Worm (Caenorhabditis elegans) whole organism, young adult: ENCODE results near the gene F18E9.1.

Experiments used
- B0261.1 ChIP-seq: sonication (generic microtip); optimal IDR thresholded peaks from 2 replicates; lab custom pipeline; 2016; ENCODE audit warnings: mild to moderate bottlenecking, missing genetic modification characterization, moderate library complexity, missing compliant biosample characterization
- D2030.7 ChIP-seq: fragments of 200-800 bp; sonication (Bioruptor generic); IDR thresholded peaks from 2 replicates; pipeline ENCODE4 v1.3.6; 2022; ENCODE audit warnings: missing genetic modification reagents, missing genetic modification characterization, missing compliant biosample characterization
- F10E7.11 ChIP-seq: sonication (generic microtip); optimal IDR thresholded peaks from 2 replicates; lab custom pipeline; 2017; ENCODE audit warnings: mild to moderate bottlenecking, missing genetic modification characterization, moderate library complexity, missing compliant biosample characterization
- F39B2.1 ChIP-seq: fragments of 200-800 bp; sonication (Bioruptor generic); IDR thresholded peaks from 2 replicates; pipeline ENCODE4 v1.3.6; 2022; ENCODE audit warnings: missing genetic modification reagents, missing genetic modification characterization, missing compliant biosample characterization
- Y53F4B.3 ChIP-seq: fragments of 200-800 bp; sonication (Bioruptor generic); IDR thresholded peaks from 2 replicates; pipeline ENCODE4 v1.3.6; 2022; ENCODE audit warnings: missing genetic modification reagents, missing genetic modification characterization, missing compliant biosample characterization
- Y56A3A.18 ChIP-seq: fragments of 200-800 bp; sonication (Bioruptor generic); IDR thresholded peaks from 2 replicates; pipeline ENCODE4 v1.3.6; 2022; ENCODE audit warnings: missing genetic modification reagents, missing genetic modification characterization, missing compliant biosample characterization
- Y79H2A.3 ChIP-seq: fragments of 200-800 bp; sonication (Bioruptor generic); conservative IDR thresholded peaks from 2 replicates; pipeline ENCODE4 v1.3.6; 2022; ENCODE audit warnings: missing genetic modification reagents, missing genetic modification characterization, missing compliant biosample characterization
- Y95B8A.8 ChIP-seq: fragments of 200-800 bp; sonication (Bioruptor generic); IDR thresholded peaks from 2 replicates; pipeline ENCODE4 v1.3.6; 2022; ENCODE audit warnings: missing genetic modification reagents, missing genetic modification characterization, missing compliant biosample characterization
- atf-7 ChIP-seq: sonication (generic microtip); optimal IDR thresholded peaks from 2 replicates; lab custom pipeline; 2017; ENCODE audit warnings: mild to moderate bottlenecking, missing genetic modification characterization, missing compliant biosample characterization
- athp-1 ChIP-seq: sonication (generic microtip); optimal IDR thresholded peaks from 2 replicates; lab custom pipeline; 2017; ENCODE audit warnings: mild to moderate bottlenecking, missing genetic modification characterization, missing compliant biosample characterization
- attf-3 ChIP-seq: fragments of 200-800 bp; sonication (Bioruptor generic); conservative IDR thresholded peaks from 2 replicates; pipeline ENCODE4 v1.3.6; 2022; ENCODE audit warnings: missing genetic modification reagents, missing genetic modification characterization, missing compliant biosample characterization
- attf-5 ChIP-seq: fragments of 200-800 bp; sonication (Bioruptor generic); optimal IDR thresholded peaks from 2 replicates; lab custom pipeline; 2018; ENCODE audit warnings: mild to moderate bottlenecking, missing genetic modification characterization, missing compliant biosample characterization
- bed-2 ChIP-seq: fragments of 200-800 bp; sonication (Bioruptor generic); IDR thresholded peaks from 2 replicates; pipeline ENCODE4 v1.3.6; 2022; ENCODE audit warnings: missing genetic modification reagents, missing genetic modification characterization, missing compliant biosample characterization
- ccch-3 ChIP-seq: fragments of 200-800 bp; sonication (Bioruptor generic); optimal IDR thresholded peaks from 2 replicates; lab custom pipeline; 2018; ENCODE audit warnings: mild to moderate bottlenecking, missing genetic modification characterization, missing compliant biosample characterization
- ceh-40 ChIP-seq: fragments of 200-800 bp; sonication (Bioruptor generic); IDR thresholded peaks from 2 replicates; pipeline ENCODE4 v1.3.6; 2022; ENCODE audit warnings: missing genetic modification characterization, missing compliant biosample characterization
- ceh-58 ChIP-seq: fragments of 200-800 bp; sonication (Bioruptor generic); IDR thresholded peaks from 2 replicates; pipeline ENCODE4 v1.3.6; 2022; ENCODE audit warnings: missing genetic modification characterization, missing compliant biosample characterization
- ceh-91 ChIP-seq: fragments of 200-800 bp; sonication (Bioruptor generic); IDR thresholded peaks from 2 replicates; pipeline ENCODE4 v1.3.6; 2022; ENCODE audit warnings: missing genetic modification reagents, missing genetic modification characterization, missing compliant biosample characterization
- die-1 ChIP-seq: sonication (generic microtip); optimal IDR thresholded peaks from 2 replicates; lab custom pipeline; 2016; ENCODE audit warnings: missing genotype, mild to moderate bottlenecking, missing genetic modification characterization, missing compliant biosample characterization
- dpl-1 ChIP-seq: fragments of 150-350 bp; optimal IDR thresholded peaks from 2 replicates; lab custom pipeline; 2014; ENCODE audit warnings: missing biosample characterization, missing genetic modification reagents, missing genetic modification characterization
- efl-1 ChIP-seq: fragments of 150-350 bp; optimal IDR thresholded peaks from 2 replicates; lab custom pipeline; 2014; ENCODE audit warnings: missing biosample characterization, missing genetic modification reagents, missing genetic modification characterization
- egl-18 ChIP-seq: fragments of 200-800 bp; sonication (Bioruptor generic); IDR thresholded peaks from 2 replicates; pipeline ENCODE4 v1.3.6; 2022; ENCODE audit warnings: missing genetic modification reagents, missing genetic modification characterization, missing compliant biosample characterization
- egrh-3 ChIP-seq: fragments of 200-800 bp; sonication (Bioruptor generic); IDR thresholded peaks from 2 replicates; pipeline ENCODE4 v1.3.6; 2022; ENCODE audit warnings: missing genetic modification reagents, missing genetic modification characterization, missing compliant biosample characterization
- gei-17 ChIP-seq: fragments of 200-800 bp; sonication (Bioruptor generic); optimal IDR thresholded peaks from 2 replicates; lab custom pipeline; 2018; ENCODE audit warnings: mild to moderate bottlenecking, missing genetic modification characterization, missing compliant biosample characterization
- hrde-1 ChIP-seq: sonication (generic microtip); optimal IDR thresholded peaks from 2 replicates; lab custom pipeline; 2016; ENCODE audit warnings: missing genetic modification characterization, mild to moderate bottlenecking, missing compliant biosample characterization, moderate library complexity, missing genotype, missing genetic modification reagents, borderline replicate concordance
- lin-35 ChIP-seq, 3 experiments: fragments of 150-350 bp in 2 of 3; sonication (generic microtip) in 1 of 3; optimal IDR thresholded peaks; 2 replicates each; lab custom pipeline; 2014 to 2018; ENCODE audit warnings: missing biosample characterization in 3 of 3, missing genetic modification characterization in 3 of 3, missing genetic modification reagents in 3 of 3
- madf-10 ChIP-seq: sonication (generic microtip); optimal IDR thresholded peaks from 2 replicates; lab custom pipeline; 2016; ENCODE audit warnings: mild to moderate bottlenecking, missing genetic modification characterization, missing compliant biosample characterization
- mes-4 ChIP-seq: sonication (generic microtip); optimal IDR thresholded peaks from 2 replicates; lab custom pipeline; 2016; ENCODE audit warnings: missing genotype, missing genetic modification characterization, missing compliant biosample characterization
- mxl-1 ChIP-seq: sonication (generic microtip); optimal IDR thresholded peaks from 2 replicates; lab custom pipeline; 2016; ENCODE audit warnings: missing genetic modification characterization, missing compliant biosample characterization
- nfya-1 ChIP-seq: sonication (generic microtip); optimal IDR thresholded peaks from 2 replicates; lab custom pipeline; 2017; ENCODE audit warnings: antibody characterized with exemption, missing compliant biosample characterization, missing genetic modification characterization, borderline replicate concordance; ENCODE audit not compliant: insufficient read depth
- nfya-2 ChIP-seq: fragments of 200-800 bp; sonication (Bioruptor generic); IDR thresholded peaks from 2 replicates; pipeline ENCODE4 v1.3.6; 2022; ENCODE audit warnings: missing genetic modification reagents, missing genetic modification characterization, missing compliant biosample characterization
- nfyb-1 ChIP-seq: fragments of 200-800 bp; sonication (Bioruptor generic); IDR thresholded peaks from 2 replicates; pipeline ENCODE4 v1.3.6; 2022; ENCODE audit warnings: missing genetic modification reagents, missing genetic modification characterization, missing compliant biosample characterization
- nhr-120 ChIP-seq: fragments of 200-800 bp; sonication (Bioruptor generic); IDR thresholded peaks from 2 replicates; pipeline ENCODE4 v1.3.6; 2022; ENCODE audit warnings: missing genetic modification characterization, missing compliant biosample characterization
- pha-4 ChIP-seq: fragments of 150-350 bp; sonication (generic microtip); optimal IDR thresholded peaks from 2 replicates; lab custom pipeline; 2014; ENCODE audit warnings: missing biosample characterization, missing genetic modification reagents, missing genetic modification characterization
- rpc-1 ChIP-seq, 2 experiments: fragments of 150-350 bp in 1 of 2; sonication (generic microtip) in 1 of 2; optimal IDR thresholded peaks; 2 replicates each; lab custom pipeline; 2014 to 2018; ENCODE audit warnings: missing biosample characterization in 1 of 2, missing genetic modification characterization in 1 of 2, missing genetic modification reagents in 1 of 2, missing genotype in 1 of 2
- sea-2 ChIP-seq: fragments of 200-800 bp; sonication (Bioruptor generic); IDR thresholded peaks from 2 replicates; pipeline ENCODE4 v1.3.6; 2022; ENCODE audit warnings: missing genetic modification characterization, missing compliant biosample characterization
- snpc-1.1 ChIP-seq: sonication (generic microtip); optimal IDR thresholded peaks from 2 replicates; lab custom pipeline; 2017; ENCODE audit warnings: missing genetic modification characterization, mild to moderate bottlenecking, missing compliant biosample characterization, antibody characterized with exemption, moderate library complexity, missing genotype, missing genetic modification reagents; ENCODE audit not compliant: insufficient read depth
- snpc-3.4 ChIP-seq: sonication (generic microtip); optimal IDR thresholded peaks from 2 replicates; lab custom pipeline; 2017; ENCODE audit warnings: missing genetic modification characterization, mild to moderate bottlenecking, missing compliant biosample characterization, antibody characterized with exemption, moderate library complexity, missing genotype, missing genetic modification reagents
- snpc-4 ChIP-seq, 5 experiments: fragments of 150-350 bp in 1 of 5; sonication (generic microtip) in 4 of 5; optimal IDR thresholded peaks; 2 replicates each; lab custom pipeline; 2014 to 2018; ENCODE audit warnings: missing genetic modification characterization in 5 of 5, missing biosample characterization in 3 of 5, antibody characterized with exemption in 2 of 5, mild to moderate bottlenecking in 2 of 5, missing compliant biosample characterization in 2 of 5, missing genotype in 2 of 5, moderate library complexity in 2 of 5, missing genetic modification reagents in 1 of 5
- tbp1 ChIP-seq: fragments of 200-800 bp; sonication (Bioruptor generic); optimal IDR thresholded peaks from 2 replicates; lab custom pipeline; 2018; ENCODE audit warnings: mild to moderate bottlenecking, missing genetic modification characterization, missing compliant biosample characterization
- tlf-1 ChIP-seq: fragments of 200-800 bp; sonication (Bioruptor generic); optimal IDR thresholded peaks from 2 replicates; lab custom pipeline; 2018; ENCODE audit warnings: mild to moderate bottlenecking, missing genetic modification characterization, missing compliant biosample characterization
- unc-130 ChIP-seq: sonication (generic microtip); optimal IDR thresholded peaks from 2 replicates; lab custom pipeline; 2016; ENCODE audit warnings: missing genetic modification reagents, missing genetic modification characterization, missing compliant biosample characterization
- zfh-2 ChIP-seq: fragments of 200-800 bp; sonication (Bioruptor generic); conservative IDR thresholded peaks from 2 replicates; pipeline ENCODE4 v1.3.6; 2022; ENCODE audit warnings: missing genetic modification reagents, missing genetic modification characterization, missing compliant biosample characterization
- zim-3 ChIP-seq: sonication (generic microtip); optimal IDR thresholded peaks from 2 replicates; lab custom pipeline; 2017; ENCODE audit warnings: mild to moderate bottlenecking, missing genetic modification characterization, moderate library complexity, missing compliant biosample characterization
- ztf-22 ChIP-seq: fragments of 200-800 bp; sonication (Bioruptor generic); optimal IDR thresholded peaks from 2 replicates; lab custom pipeline; 2018; ENCODE audit warnings: mild to moderate bottlenecking, missing genetic modification characterization, moderate library complexity, missing compliant biosample characterization
- ztf-28 ChIP-seq: fragments of 200-800 bp; sonication (Bioruptor generic); IDR thresholded peaks from 2 replicates; pipeline ENCODE4 v1.3.6; 2022; ENCODE audit warnings: missing genetic modification reagents, missing genetic modification characterization, missing compliant biosample characterization
- ztf-3 ChIP-seq: fragments of 200-800 bp; sonication (Bioruptor generic); optimal IDR thresholded peaks from 2 replicates; lab custom pipeline; 2018; ENCODE audit warnings: mild to moderate bottlenecking, missing genetic modification characterization, missing compliant biosample characterization
- ztf-6 ChIP-seq: fragments of 200-800 bp; sonication (Bioruptor generic); IDR thresholded peaks from 2 replicates; pipeline ENCODE4 v1.3.6; 2022; ENCODE audit warnings: missing genetic modification reagents, missing genetic modification characterization, missing compliant biosample characterization

F18E9.1 gene

ce11 chrX:8638679-8639184 lies 37.4 kb downstream of the F18E9.1 start (continued):
- peak; percentile 85 for TF ChIP-seq tbp1
- peak; percentile 70; the same call in 1 of the 2 replicates for TF ChIP-seq nfyb-1 (GFP tag; lab: Robert Waterston, UW)
- TF ChIP-seq nhr-120 (GFP tag; lab: Robert Waterston, UW): 0 out of 2 replicates have a peak, but pooled peaks have one; percentile 86
- TF ChIP-seq lin-35 (GFP tag; optimal IDR thresholded peaks at IDR 0.05; lab: Kevin White, UChicago): peak in 1 of 3 experiments; percentile 14
- TF ChIP-seq nfya-1 (tag; lab: Kevin White, UChicago): no peak
- 0 out of 2 replicates have a peak, but pooled peaks have one; percentile 18 for TF ChIP-seq egrh-3 (GFP tag; lab: Robert Waterston, UW)
- peak; percentile 3 for TF ChIP-seq ccch-3
- TF ChIP-seq egl-18 (GFP tag; lab: Robert Waterston, UW): no peak
- no peak for TF ChIP-seq ztf-22 (GFP tag; lab: Kevin White, UChicago)
- no peak for TF ChIP-seq dpl-1 (GFP tag; lab: Kevin White, UChicago)
- TF ChIP-seq ceh-58 (GFP tag; lab: Robert Waterston, UW): no peak
- TF ChIP-seq D2030.7 (GFP tag; lab: Robert Waterston, UW): peak; percentile 68
- TF ChIP-seq ztf-6 (GFP tag; lab: Robert Waterston, UW): 0 out of 2 replicates have a peak, but pooled peaks have one; percentile 24
- no peak for TF ChIP-seq F10E7.11 (tag; lab: Kevin White, UChicago)
- TF ChIP-seq rpc-1 (optimal IDR thresholded peaks at IDR 0.05; lab: Kevin White, UChicago): peak; percentile 88
- TF ChIP-seq rpc-1 (tag; optimal IDR thresholded peaks at IDR 0.05; lab: Kevin White, UChicago): peak; percentile 97
- no peak for TF ChIP-seq gei-17 (GFP tag; lab: Kevin White, UChicago)
- no peak for TF ChIP-seq Y95B8A.8
- TF ChIP-seq attf-3 (GFP tag; lab: Robert Waterston, UW): no peak
- TF ChIP-seq ztf-3 (GFP tag; lab: Kevin White, UChicago): no peak
- no peak for TF ChIP-seq Y79H2A.3 (GFP tag; lab: Robert Waterston, UW)
- peak; percentile 91 for TF ChIP-seq die-1 (tag; lab: Kevin White, UChicago)
- no peak for TF ChIP-seq efl-1 (GFP tag; lab: Kevin White, UChicago)
- TF ChIP-seq tlf-1 (GFP tag; lab: Kevin White, UChicago): no peak
- no peak for TF ChIP-seq Y56A3A.18 (GFP tag; lab: Robert Waterston, UW)
- no peak for TF ChIP-seq zfh-2
- TF ChIP-seq pha-4: no peak
- peak; percentile 59; the same call in 1 of the 2 replicates for TF ChIP-seq ceh-40
- no peak for TF ChIP-seq snpc-1.1
- TF ChIP-seq mes-4 (tag; lab: Kevin White, UChicago): no peak
- no peak for TF ChIP-seq bed-2 (GFP tag; lab: Robert Waterston, UW)
- peak; percentile 71 for TF ChIP-seq mxl-1 (tag; lab: Kevin White, UChicago)
- TF ChIP-seq zim-3: peak; percentile 81
- TF ChIP-seq Y53F4B.3 (GFP tag; lab: Robert Waterston, UW): no peak
- peak; percentile 91 for TF ChIP-seq B0261.1 (tag; lab: Kevin White, UChicago)
- TF ChIP-seq snpc-3.4: peak; percentile 29
- TF ChIP-seq madf-10 (tag; lab: Kevin White, UChicago): peak; percentile 18
- TF ChIP-seq athp-1 (tag; lab: Kevin White, UChicago): no peak
- TF ChIP-seq ceh-91 (GFP tag; lab: Robert Waterston, UW): 0 out of 2 replicates have a peak, but pooled peaks have one; percentile 16
- TF ChIP-seq attf-5 (GFP tag; lab: Kevin White, UChicago): peak; percentile 26
- TF ChIP-seq atf-7 (tag; lab: Kevin White, UChicago): peak; percentile 49
- TF ChIP-seq unc-130: peak; percentile 36
- TF ChIP-seq nfya-2 (GFP tag; lab: Robert Waterston, UW): no peak
- TF ChIP-seq F39B2.1: no peak; the same call in 1 of the 2 replicates
- TF ChIP-seq sea-2: no peak
- peak; percentile 61 for TF ChIP-seq snpc-4 (GFP tag; optimal IDR thresholded peaks at IDR 0.05; lab: Kevin White, UChicago)
- TF ChIP-seq snpc-4 (tag; optimal IDR thresholded peaks at IDR 0.05; lab: Kevin White, UChicago): peak in 2 of 4 experiments; percentile 53 to 63
- no peak for TF ChIP-seq ztf-28 (GFP tag; lab: Robert Waterston, UW)
- TF ChIP-seq hrde-1: peak; percentile 26
